Fruit fly (Drosophila melanogaster) whole organism, embryonic: ENCODE data around the gene Trxr1.

Experiments
- Awh ChIP-seq: fragments of 200-800 bp; sonication (Bioruptor generic); IDR thresholded peaks from 2 replicates; pipeline ENCODE4, ENCODE4 v1.3.6; 2022; ENCODE audit warnings: missing biosample characterization, missing genetic modification characterization
- CG10267 ChIP-seq: fragments of 200-800 bp; sonication (Bioruptor generic); optimal IDR thresholded peaks from 2 replicates; lab custom pipeline; 2018; ENCODE audit warnings: missing biosample characterization, mild to moderate bottlenecking, missing genetic modification characterization, moderate library complexity
- CG10321 ChIP-seq: fragments of 200-800 bp; sonication (Bioruptor generic); IDR thresholded peaks from 2 replicates; pipeline ENCODE4 v1.3.6; 2022; ENCODE audit warnings: missing biosample characterization, missing genetic modification characterization
- CG11085 ChIP-seq: fragments of 200-800 bp; sonication (Bioruptor generic); IDR thresholded peaks from 2 replicates; pipeline ENCODE4 v1.3.6; 2022; ENCODE audit warnings: missing biosample characterization, missing genetic modification characterization
- CG11398 ChIP-seq: fragments of 200-800 bp; sonication (Bioruptor generic); optimal IDR thresholded peaks from 2 replicates; lab custom pipeline; 2016; ENCODE audit warnings: missing biosample characterization, missing genetic modification characterization
- CG14441 ChIP-seq: fragments of 200-800 bp; sonication (Bioruptor generic); IDR thresholded peaks from 2 replicates; pipeline ENCODE4 v1.3.6; 2022; ENCODE audit warnings: missing biosample characterization, missing genetic modification characterization
- CG15073 ChIP-seq: fragments of 200-800 bp; sonication (Bioruptor generic); optimal IDR thresholded peaks from 2 replicates; lab custom pipeline; 2016; ENCODE audit warnings: missing biosample characterization, missing genetic modification characterization
- CG1603 ChIP-seq: fragments of 200-800 bp; sonication (Bioruptor generic); optimal IDR thresholded peaks from 2 replicates; lab custom pipeline; 2019; ENCODE audit warnings: missing biosample characterization, mild to moderate bottlenecking, missing genetic modification characterization, moderate library complexity
- CG17361 ChIP-seq: fragments of 200-800 bp; sonication (Bioruptor generic); IDR thresholded peaks from 3 replicates; pipeline ENCODE4 v1.3.6; 2022; ENCODE audit warnings: missing biosample characterization, missing genetic modification characterization
- CG17802 ChIP-seq: fragments of 200-800 bp; sonication (Bioruptor generic); optimal IDR thresholded peaks from 2 replicates; lab custom pipeline; 2018; ENCODE audit warnings: missing biosample characterization, mild to moderate bottlenecking, missing genetic modification characterization, moderate library complexity
- CG2678 ChIP-seq: fragments of 200-800 bp; sonication (Bioruptor generic); optimal IDR thresholded peaks from 3 replicates; lab custom pipeline; 2019; ENCODE audit warnings: missing biosample characterization, mild to moderate bottlenecking, missing genetic modification characterization, moderate library complexity
- CG30403 ChIP-seq: fragments of 200-800 bp; sonication (Bioruptor generic); optimal IDR thresholded peaks from 3 replicates; lab custom pipeline; 2016; ENCODE audit warnings: missing biosample characterization, missing genetic modification characterization
- CG34422 ChIP-seq: fragments of 200-800 bp; sonication (Bioruptor generic); IDR thresholded peaks from 3 replicates; pipeline ENCODE4 v1.3.6; 2022; ENCODE audit warnings: missing biosample characterization, missing genetic modification characterization
- CG4424 ChIP-seq: fragments of 200-800 bp; sonication (Bioruptor generic); optimal IDR thresholded peaks from 3 replicates; lab custom pipeline; 2016; ENCODE audit warnings: missing biosample characterization, missing genetic modification characterization
- CG6689 ChIP-seq: fragments of 200-800 bp; sonication (Bioruptor generic); IDR thresholded peaks from 2 replicates; pipeline ENCODE4 v1.3.6; 2022; ENCODE audit warnings: missing biosample characterization, missing genetic modification characterization
- CG7357 ChIP-seq: fragments of 200-800 bp; sonication (Bioruptor generic); IDR thresholded peaks from 3 replicates; pipeline ENCODE4 v1.3.6; 2022; ENCODE audit warnings: missing biosample characterization, missing genetic modification characterization
- CG7928 ChIP-seq: fragments of 200-800 bp; sonication (Bioruptor generic); optimal IDR thresholded peaks from 2 replicates; lab custom pipeline; 2017; ENCODE audit warnings: missing biosample characterization, mild to moderate bottlenecking, missing genetic modification characterization
- CG8281 ChIP-seq: fragments of 200-800 bp; sonication (Bioruptor generic); optimal IDR thresholded peaks from 2 replicates; lab custom pipeline; 2018; ENCODE audit warnings: missing biosample characterization, mild to moderate bottlenecking, missing genetic modification characterization, moderate library complexity
- CG8388 ChIP-seq: fragments of 200-800 bp; sonication (Bioruptor generic); optimal IDR thresholded peaks from 2 replicates; lab custom pipeline; 2019; ENCODE audit warnings: missing biosample characterization, mild to moderate bottlenecking, missing genetic modification characterization, moderate library complexity
- CG8924 ChIP-seq: fragments of 200-800 bp; optimal IDR thresholded peaks from 3 replicates; lab custom pipeline; 2019; ENCODE audit warnings: missing biosample characterization, mild to moderate bottlenecking, missing genetic modification characterization, moderate library complexity
- CG9609 ChIP-seq: fragments of 200-800 bp; sonication (Bioruptor generic); optimal IDR thresholded peaks from 3 replicates; lab custom pipeline; 2016; ENCODE audit warnings: missing biosample characterization, missing genetic modification characterization
- CoRest ChIP-seq: fragments of 200-800 bp; sonication (Bioruptor generic); optimal IDR thresholded peaks from 3 replicates; lab custom pipeline; 2018; ENCODE audit warnings: missing biosample characterization, mild to moderate bottlenecking, missing genetic modification characterization, moderate library complexity
- Dad ChIP-seq: fragments of 200-800 bp; sonication (Bioruptor generic); optimal IDR thresholded peaks from 3 replicates; lab custom pipeline; 2016; ENCODE audit warnings: missing biosample characterization, missing genetic modification characterization
- Drgx ChIP-seq: fragments of 200-800 bp; sonication (Bioruptor generic); IDR thresholded peaks from 2 replicates; pipeline ENCODE4 v1.3.6; 2022; ENCODE audit warnings: missing biosample characterization, missing genetic modification characterization
- Fer3 ChIP-seq: fragments of 200-800 bp; sonication (Bioruptor generic); optimal IDR thresholded peaks from 2 replicates; lab custom pipeline; 2018; ENCODE audit warnings: missing biosample characterization, mild to moderate bottlenecking, missing genetic modification characterization, moderate library complexity
- HLH3B ChIP-seq: fragments of 200-800 bp; sonication (Bioruptor generic); IDR thresholded peaks from 2 replicates; pipeline ENCODE4 v1.3.6; 2022; ENCODE audit warnings: missing biosample characterization, missing genetic modification characterization
- NC2α ChIP-seq: fragments of 200-800 bp; sonication (Bioruptor generic); optimal IDR thresholded peaks from 2 replicates; lab custom pipeline; 2016; ENCODE audit warnings: missing biosample characterization, missing genetic modification characterization
- NC2β ChIP-seq: fragments of 200-800 bp; sonication (Bioruptor generic); optimal IDR thresholded peaks from 2 replicates; lab custom pipeline; 2016; ENCODE audit warnings: missing biosample characterization, missing genetic modification characterization
- Xrp1 ChIP-seq: fragments of 200-800 bp; sonication (Bioruptor generic); IDR thresholded peaks from 2 replicates; pipeline ENCODE4 v1.3.6; 2022; ENCODE audit warnings: missing biosample characterization, missing genetic modification characterization
- ab ChIP-seq: fragments of 200-800 bp; sonication (Bioruptor generic); optimal IDR thresholded peaks from 2 replicates; lab custom pipeline; 2016; ENCODE audit warnings: missing biosample characterization, missing genetic modification characterization
- ci ChIP-seq: fragments of 200-800 bp; sonication (Bioruptor generic); IDR thresholded peaks from 3 replicates; pipeline ENCODE4 v1.3.6; 2022; ENCODE audit warnings: missing biosample characterization, missing genetic modification characterization
- dysf ChIP-seq: fragments of 200-800 bp; sonication (Bioruptor generic); IDR thresholded peaks from 3 replicates; pipeline ENCODE4 v1.3.6; 2022; ENCODE audit warnings: missing biosample characterization, missing genetic modification characterization
- emc ChIP-seq: fragments of 200-800 bp; sonication (Bioruptor generic); optimal IDR thresholded peaks from 2 replicates; lab custom pipeline; 2016; ENCODE audit warnings: missing biosample characterization, missing genetic modification characterization
- fru ChIP-seq: fragments of >200 bp; optimal IDR thresholded peaks from 2 replicates; lab custom pipeline; 2017
- ham ChIP-seq: fragments of 200-800 bp; sonication (Bioruptor generic); IDR thresholded peaks from 2 replicates; pipeline ENCODE4 v1.3.6; 2022; ENCODE audit warnings: missing biosample characterization, missing genetic modification characterization
- lbe ChIP-seq: fragments of 200-800 bp; sonication (Bioruptor generic); optimal IDR thresholded peaks from 2 replicates; lab custom pipeline; 2016; ENCODE audit warnings: missing biosample characterization, mild to moderate bottlenecking, missing genetic modification characterization
- mam ChIP-seq: fragments of 200-800 bp; sonication (Bioruptor generic); optimal IDR thresholded peaks from 3 replicates; lab custom pipeline; 2016; ENCODE audit warnings: missing biosample characterization, missing genetic modification characterization
- nerfin-2 ChIP-seq: fragments of 200-800 bp; sonication (Bioruptor generic); IDR thresholded peaks from 2 replicates; pipeline ENCODE4 v1.3.6; 2022; ENCODE audit warnings: missing biosample characterization, missing genetic modification characterization; ENCODE audit not compliant: partially characterized antibody
- nom ChIP-seq: fragments of 200-800 bp; sonication (Bioruptor generic); optimal IDR thresholded peaks from 2 replicates; lab custom pipeline; 2017; ENCODE audit warnings: missing biosample characterization, missing genetic modification characterization, mild to moderate bottlenecking, moderate library complexity, missing genetic modification reagents
- pan ChIP-seq, 4 experiments: fragments of >200 bp in 3 of 4; fragments of 200-800 bp in 1 of 4; sonication (Bioruptor generic) in 1 of 4; optimal IDR thresholded peaks in 3 of 4; IDR thresholded peaks in 1 of 4; 2 replicates each; pipeline versions ENCODE4 v1.3.6 to Lab custom; 2017 to 2022; ENCODE audit warnings: missing biosample characterization in 2 of 4, missing genetic modification characterization in 2 of 4, mixed read lengths in 1 of 4
- pho ChIP-seq: fragments of 200-800 bp; sonication (Bioruptor generic); optimal IDR thresholded peaks from 2 replicates; lab custom pipeline; 2016; ENCODE audit warnings: missing biosample characterization, missing genetic modification characterization
- prd ChIP-seq, 3 experiments: fragments of >200 bp in 2 of 3; fragments of 200-800 bp in 1 of 3; sonication (Bioruptor generic) in 1 of 3; optimal IDR thresholded peaks in 2 of 3; IDR thresholded peaks in 1 of 3; 2 replicates in 2 of 3; 3 replicates in 1 of 3; pipeline versions ENCODE4 v1.3.6 to Lab custom; 2017 to 2022; ENCODE audit warnings: missing biosample characterization in 1 of 3, missing genetic modification characterization in 1 of 3
- row ChIP-seq: fragments of 200-800 bp; sonication (Bioruptor generic); IDR thresholded peaks from 3 replicates; pipeline ENCODE4 v1.3.6; 2022; ENCODE audit warnings: missing biosample characterization, missing genetic modification characterization
- sisA ChIP-seq: fragments of 200-800 bp; sonication (Bioruptor generic); IDR thresholded peaks from 2 replicates; pipeline ENCODE4 v1.3.6; 2022; ENCODE audit warnings: missing biosample characterization, missing genetic modification characterization
- stc ChIP-seq: fragments of 200-800 bp; sonication (Bioruptor generic); IDR thresholded peaks from 2 replicates; pipeline ENCODE4 v1.3.6; 2022; ENCODE audit warnings: missing biosample characterization, missing genetic modification characterization
- twi ChIP-seq: fragments of 200-800 bp; optimal IDR thresholded peaks from 2 replicates; lab custom pipeline; 2019; ENCODE audit warnings: missing biosample characterization, mild to moderate bottlenecking, missing genetic modification characterization, moderate library complexity
- unpg ChIP-seq: fragments of 200-800 bp; sonication (Bioruptor generic); optimal IDR thresholded peaks from 3 replicates; lab custom pipeline; 2018; ENCODE audit warnings: missing biosample characterization, mild to moderate bottlenecking, missing genetic modification characterization, moderate library complexity
- vvl ChIP-seq: fragments of 200-800 bp; sonication (Bioruptor generic); IDR thresholded peaks from 2 replicates; pipeline ENCODE4 v1.3.6; 2022; ENCODE audit warnings: missing biosample characterization, missing genetic modification characterization
- zfh1 ChIP-seq: fragments of 200-800 bp; sonication (Bioruptor generic); IDR thresholded peaks from 3 replicates; pipeline ENCODE4 v1.3.6; 2022; ENCODE audit warnings: missing biosample characterization, missing genetic modification characterization

Trxr1 gene

DNA sequence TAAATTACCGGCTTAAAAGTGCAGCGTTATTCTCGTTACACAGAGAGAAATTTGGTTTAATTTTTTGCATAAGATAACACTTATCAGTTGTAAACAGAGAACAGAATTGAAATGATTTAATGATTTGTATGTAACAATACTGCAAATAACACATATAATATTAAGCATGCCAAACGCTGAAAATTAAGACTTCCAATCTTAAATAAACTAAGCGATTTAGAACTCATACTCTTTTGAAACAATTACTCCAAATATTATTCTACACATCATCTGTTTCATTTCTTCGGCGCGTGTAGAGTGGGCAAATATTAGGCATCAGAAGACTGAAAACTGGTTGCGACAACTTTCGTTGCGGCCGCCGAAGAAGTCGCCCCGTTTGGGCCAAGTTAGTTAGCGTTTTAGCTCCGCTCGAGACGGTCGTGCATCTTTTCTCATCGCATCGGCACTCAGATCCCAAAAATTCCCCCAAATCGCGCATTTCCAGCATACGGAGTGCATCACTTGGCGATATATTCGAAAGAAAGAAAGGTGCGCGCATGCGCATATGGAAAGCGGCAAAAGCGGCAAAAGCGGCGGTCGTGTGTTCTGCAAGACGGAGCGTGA is 10.1 kb downstream of the Trxr1 start, which contains the start of gene CG1632 (continued):
- peak; percentile 29 for TF ChIP-seq CG30403 (GFP tag; lab: Kevin White, UChicago)
- TF ChIP-seq CG7928, result no peak
- TF ChIP-seq pho (GFP tag; lab: Kevin White, UChicago), result no peak
- TF ChIP-seq CG7357 (GFP tag; lab: Robert Waterston, UW), result no peak
- 0 out of 2 replicates have a peak, but pooled peaks have one; percentile 22 for TF ChIP-seq vvl (GFP tag; lab: Robert Waterston, UW)
- TF ChIP-seq twi (tag; lab: Kevin White, UChicago), result no peak
- TF ChIP-seq CG14441 (GFP tag; lab: Robert Waterston, UW), result no peak
- TF ChIP-seq unpg (GFP tag; lab: Kevin White, UChicago), result peak; percentile 17
- no peak for TF ChIP-seq CG11085 (GFP tag; lab: Robert Waterston, UW)
- TF ChIP-seq ci (GFP tag; lab: Robert Waterston, UW), result 0 out of 3 replicates have a peak, but pooled peaks have one; percentile 18
- peak; percentile 20 for TF ChIP-seq CG1603 (tag; lab: Kevin White, UChicago)
- TF ChIP-seq CG10267, result peak; percentile 19
- no peak for TF ChIP-seq emc
- TF ChIP-seq mam (GFP tag; lab: Kevin White, UChicago), result no peak
- peak; percentile 21 for TF ChIP-seq CoRest (tag; lab: Kevin White, UChicago)
- no peak for TF ChIP-seq NC2α
- no peak for TF ChIP-seq CG15073 (GFP tag; lab: Kevin White, UChicago)
- TF ChIP-seq nerfin-2 (GFP tag; lab: Robert Waterston, UW), result no peak
- no peak for TF ChIP-seq CG11398
- TF ChIP-seq CG17802 (tag; lab: Kevin White, UChicago), result no peak
- no peak for TF ChIP-seq NC2β (GFP tag; lab: Kevin White, UChicago)
- peak; percentile 33 for TF ChIP-seq nom (GFP tag; lab: Kevin White, UChicago)
- no peak for TF ChIP-seq CG10321 (GFP tag; lab: Robert Waterston, UW)
- peak; percentile 41 for TF ChIP-seq CG8924 (tag; lab: Kevin White, UChicago)
- TF ChIP-seq Fer3 (tag; lab: Kevin White, UChicago), result no peak
- peak; percentile 28 for TF ChIP-seq CG4424 (GFP tag; lab: Kevin White, UChicago)
- peak; percentile 48 for TF ChIP-seq CG2678
- no peak for TF ChIP-seq ham
- TF ChIP-seq Drgx, result peak; percentile 81
- no peak for TF ChIP-seq CG8281 (tag; lab: Kevin White, UChicago)
- TF ChIP-seq fru (lab: Kevin White, UChicago), result no peak
- no peak for TF ChIP-seq Dad (GFP tag; lab: Kevin White, UChicago)
- no peak for TF ChIP-seq CG9609

DNA sequence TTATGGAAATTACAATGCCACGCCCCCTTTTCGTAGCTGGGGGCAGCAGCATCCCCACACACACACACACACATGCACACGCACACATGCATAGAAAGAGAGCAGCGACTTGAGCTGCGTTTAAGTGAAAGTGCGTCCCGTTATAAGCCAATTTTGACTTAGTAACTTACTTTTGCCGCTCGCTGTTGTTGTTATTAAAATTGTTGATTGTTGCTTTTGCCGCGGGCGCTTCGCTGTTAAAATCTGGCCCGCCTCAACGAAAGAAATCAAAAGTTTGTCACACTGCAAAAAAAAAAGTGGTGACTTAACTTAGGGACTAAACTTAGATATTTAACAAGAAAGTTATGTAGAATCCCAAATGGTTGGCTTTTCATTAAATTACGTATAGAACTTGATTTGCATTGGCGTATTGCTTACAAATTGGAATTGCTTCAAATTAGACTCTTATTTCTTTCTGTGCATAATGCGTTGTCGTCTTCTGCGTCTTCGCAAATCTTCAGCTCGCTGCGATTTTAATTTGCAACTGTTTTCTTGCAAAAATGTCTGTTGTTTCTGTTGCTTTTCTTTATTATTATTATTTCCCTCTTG is 12.5 kb downstream of the Trxr1 start:
- 0 out of 2 replicates have a peak, but pooled peaks have one; percentile 29 for TF ChIP-seq CG6689 (GFP tag; lab: Robert Waterston, UW)
- TF ChIP-seq CG34422 (GFP tag; lab: Robert Waterston, UW), result no peak
- peak; percentile 42; the same call in 1 of the 2 replicates for TF ChIP-seq vvl (GFP tag; lab: Robert Waterston, UW)
- TF ChIP-seq lbe (GFP tag; lab: Kevin White, UChicago), result no peak
- peak; percentile 8 for TF ChIP-seq unpg (GFP tag; lab: Kevin White, UChicago)
- TF ChIP-seq CG8388 (GFP tag; lab: Kevin White, UChicago), result peak; percentile 23
- TF ChIP-seq dysf (GFP tag; lab: Robert Waterston, UW), result 0 out of 3 replicates have a peak, but pooled peaks have one; percentile 13
- TF ChIP-seq zfh1 (GFP tag; lab: Robert Waterston, UW), result peak; percentile 68; the same call in 2 of the 3 replicates
- TF ChIP-seq Awh (GFP tag; lab: Robert Waterston, UW), result 0 out of 2 replicates have a peak, but pooled peaks have one; percentile 25
- no peak for TF ChIP-seq pan (optimal IDR thresholded peaks at IDR 0.05; lab: Kevin White, UChicago)
- peak in 1 of 2 experiments; percentile 33 for TF ChIP-seq pan (GFP tag; optimal IDR thresholded peaks at IDR 0.05 in 1 of 2, IDR thresholded peaks at IDR 0.05 in 1 of 2)
- TF ChIP-seq stc (GFP tag; lab: Robert Waterston, UW), result peak; percentile 59
- TF ChIP-seq Xrp1 (GFP tag; lab: Robert Waterston, UW), result peak; percentile 48; the same call in 1 of the 2 replicates
- peak; percentile 31; the same call in 1 of the 3 replicates for TF ChIP-seq row (GFP tag; lab: Robert Waterston, UW)
- peak; percentile 62 for TF ChIP-seq sisA (GFP tag; lab: Robert Waterston, UW)
- no peak for TF ChIP-seq ab (GFP tag; lab: Kevin White, UChicago)
- TF ChIP-seq CG17361 (GFP tag; lab: Robert Waterston, UW), result 0 out of 3 replicates have a peak, but pooled peaks have one; percentile 14
- TF ChIP-seq prd (optimal IDR thresholded peaks at IDR 0.05; lab: Kevin White, UChicago), result no peak
- peak; percentile 55; the same call in 2 of the 3 replicates for TF ChIP-seq prd (GFP tag; IDR thresholded peaks at IDR 0.05; lab: Robert Waterston, UW)
- TF ChIP-seq HLH3B (GFP tag; lab: Robert Waterston, UW), result peak; percentile 41; the same call in 1 of the 2 replicates
